Fruit fly (Drosophila melanogaster) whole organism, embryonic: ENCODE results near the gene CG18598.

Experiments used
- B-H2 ChIP-seq: fragments of 200-800 bp; sonication (Bioruptor generic); optimal IDR thresholded peaks from 2 replicates; lab custom pipeline; 2018; ENCODE audit warnings: missing biosample characterization, mild to moderate bottlenecking, missing genetic modification characterization
- Bdp1 ChIP-seq: fragments of 200-800 bp; sonication (Bioruptor generic); optimal IDR thresholded peaks from 3 replicates; lab custom pipeline; 2016; ENCODE audit warnings: missing biosample characterization, missing genetic modification characterization
- CG10209 ChIP-seq: fragments of 200-800 bp; sonication (Bioruptor generic); optimal IDR thresholded peaks from 3 replicates; lab custom pipeline; 2017; ENCODE audit warnings: missing biosample characterization, mild to moderate bottlenecking, missing genetic modification characterization, missing genetic modification reagents
- CG10462 ChIP-seq: fragments of 200-800 bp; sonication (Bioruptor generic); optimal IDR thresholded peaks from 2 replicates; lab custom pipeline; 2016; ENCODE audit warnings: missing biosample characterization, missing genetic modification characterization
- CG11504 ChIP-seq: fragments of 200-800 bp; sonication (Bioruptor generic); optimal IDR thresholded peaks from 3 replicates; lab custom pipeline; 2019; ENCODE audit warnings: missing biosample characterization, mild to moderate bottlenecking, missing genetic modification characterization, moderate library complexity
- CG15696 ChIP-seq: fragments of 200-800 bp; sonication (Bioruptor generic); optimal IDR thresholded peaks from 2 replicates; lab custom pipeline; 2019; ENCODE audit warnings: missing biosample characterization, mild to moderate bottlenecking, missing genetic modification characterization, moderate library complexity
- CG18619 ChIP-seq: fragments of 200-800 bp; sonication (Bioruptor generic); optimal IDR thresholded peaks from 3 replicates; lab custom pipeline; 2017; ENCODE audit warnings: missing biosample characterization, mild to moderate bottlenecking, missing genetic modification characterization
- CG2129 ChIP-seq: fragments of 200-800 bp; sonication (Bioruptor generic); IDR thresholded peaks from 2 replicates; pipeline ENCODE4 v1.3.6; 2022; ENCODE audit warnings: missing biosample characterization, missing genetic modification characterization; ENCODE audit not compliant: partially characterized antibody
- CG31365 ChIP-seq: fragments of 200-800 bp; sonication (Bioruptor generic); optimal IDR thresholded peaks from 2 replicates; lab custom pipeline; 2018; ENCODE audit warnings: missing biosample characterization, mild to moderate bottlenecking, missing genetic modification characterization
- CG3281 ChIP-seq: fragments of 200-800 bp; sonication (Bioruptor generic); optimal IDR thresholded peaks from 3 replicates; lab custom pipeline; 2017; ENCODE audit warnings: missing biosample characterization, mild to moderate bottlenecking, missing genetic modification characterization
- CG5245 ChIP-seq: fragments of 200-800 bp; sonication (Bioruptor generic); optimal IDR thresholded peaks from 3 replicates; lab custom pipeline; 2016; ENCODE audit warnings: missing biosample characterization, missing genetic modification characterization
- CG6175 ChIP-seq: fragments of 200-800 bp; sonication (Bioruptor generic); IDR thresholded peaks from 3 replicates; pipeline ENCODE4 v1.3.6; 2022; ENCODE audit warnings: missing biosample characterization, missing genetic modification characterization
- CG8359 ChIP-seq: fragments of 200-800 bp; sonication (Bioruptor generic); optimal IDR thresholded peaks from 2 replicates; lab custom pipeline; 2017; ENCODE audit warnings: missing biosample characterization, mild to moderate bottlenecking, missing genetic modification characterization, borderline replicate concordance
- CG9932 ChIP-seq: fragments of 200-800 bp; sonication (Bioruptor generic); IDR thresholded peaks from 2 replicates; pipeline ENCODE4 v1.3.6; 2022; ENCODE audit warnings: missing biosample characterization, missing genetic modification characterization
- D19B ChIP-seq: fragments of 200-800 bp; sonication (Bioruptor generic); optimal IDR thresholded peaks from 2 replicates; lab custom pipeline; 2017; ENCODE audit warnings: missing biosample characterization, mild to moderate bottlenecking, missing genetic modification characterization
- Dad ChIP-seq: fragments of 200-800 bp; sonication (Bioruptor generic); optimal IDR thresholded peaks from 3 replicates; lab custom pipeline; 2016; ENCODE audit warnings: missing biosample characterization, missing genetic modification characterization
- Dfd ChIP-seq, 2 experiments: fragments of >200 bp; optimal IDR thresholded peaks; 2 replicates each; lab custom pipeline; 2017; ENCODE audit warnings: missing biosample characterization in 2 of 2, missing genetic modification characterization in 2 of 2
- Dip3 ChIP-seq: fragments of 200-800 bp; sonication (Bioruptor generic); optimal IDR thresholded peaks from 3 replicates; lab custom pipeline; 2016; ENCODE audit warnings: missing biosample characterization, missing genetic modification characterization
- HHEX ChIP-seq: fragments of 200-800 bp; sonication (Bioruptor generic); optimal IDR thresholded peaks from 3 replicates; lab custom pipeline; 2017; ENCODE audit warnings: missing biosample characterization, mild to moderate bottlenecking, missing genetic modification characterization, missing genetic modification reagents
- Hmx ChIP-seq: fragments of 200-800 bp; sonication (Bioruptor generic); optimal IDR thresholded peaks from 2 replicates; lab custom pipeline; 2016; ENCODE audit warnings: missing biosample characterization, missing genetic modification characterization
- Lhr ChIP-seq: fragments of 200-800 bp; sonication (Bioruptor generic); optimal IDR thresholded peaks from 3 replicates; lab custom pipeline; 2017; ENCODE audit warnings: mild to moderate bottlenecking, missing biosample characterization, missing genetic modification reagents, missing genetic modification characterization
- Lim3 ChIP-seq: fragments of 200-800 bp; sonication (Bioruptor generic); IDR thresholded peaks from 2 replicates; pipeline ENCODE4 v1.3.6; 2022; ENCODE audit warnings: missing biosample characterization, missing genetic modification characterization
- MTF-1 ChIP-seq: fragments of 200-800 bp; sonication (Bioruptor generic); optimal IDR thresholded peaks from 2 replicates; lab custom pipeline; 2018; ENCODE audit warnings: missing biosample characterization, mild to moderate bottlenecking, missing genetic modification characterization, borderline replicate concordance
- NC2α ChIP-seq: fragments of 200-800 bp; sonication (Bioruptor generic); optimal IDR thresholded peaks from 2 replicates; lab custom pipeline; 2016; ENCODE audit warnings: missing biosample characterization, missing genetic modification characterization
- Oli ChIP-seq: fragments of 200-800 bp; sonication (Bioruptor generic); optimal IDR thresholded peaks from 2 replicates; lab custom pipeline; 2018; ENCODE audit warnings: missing biosample characterization, mild to moderate bottlenecking, missing genetic modification characterization, moderate library complexity
- Opbp ChIP-seq: fragments of 200-800 bp; sonication (Bioruptor generic); IDR thresholded peaks from 3 replicates; pipeline ENCODE4 v1.3.6; 2022; ENCODE audit warnings: missing biosample characterization, missing genetic modification characterization; ENCODE audit not compliant: partially characterized antibody
- Six4 ChIP-seq: fragments of 200-800 bp; sonication (Bioruptor generic); optimal IDR thresholded peaks from 2 replicates; lab custom pipeline; 2016; ENCODE audit warnings: missing biosample characterization, missing genetic modification characterization
- Sox100B ChIP-seq: fragments of 200-800 bp; sonication (Bioruptor generic); optimal IDR thresholded peaks from 3 replicates; lab custom pipeline; 2018; ENCODE audit warnings: missing biosample characterization, mild to moderate bottlenecking, missing genetic modification characterization
- Taf1 ChIP-seq: fragments of 200-800 bp; sonication (Bioruptor generic); IDR thresholded peaks from 2 replicates; pipeline ENCODE4 v1.3.6; 2022; ENCODE audit warnings: missing biosample characterization, missing genetic modification characterization
- crc ChIP-seq: fragments of 200-800 bp; sonication (Bioruptor generic); optimal IDR thresholded peaks from 2 replicates; lab custom pipeline; 2016; ENCODE audit warnings: missing biosample characterization, missing genetic modification characterization
- disco-r ChIP-seq: fragments of 200-800 bp; sonication (Bioruptor generic); optimal IDR thresholded peaks from 2 replicates; lab custom pipeline; 2016; ENCODE audit warnings: missing biosample characterization, missing genetic modification characterization
- dpn ChIP-seq, 2 experiments: fragments of 200-800 bp; sonication (Bioruptor generic); optimal IDR thresholded peaks; 3 replicates each; lab custom pipeline; 2016; ENCODE audit warnings: missing biosample characterization in 2 of 2, missing genetic modification characterization in 2 of 2
- ems ChIP-seq: fragments of 200-800 bp; sonication (Bioruptor generic); optimal IDR thresholded peaks from 3 replicates; lab custom pipeline; 2016; ENCODE audit warnings: missing biosample characterization, missing genetic modification characterization
- esg ChIP-seq: fragments of 200-800 bp; sonication (Bioruptor generic); conservative IDR thresholded peaks from 2 replicates; pipeline ENCODE4 v1.3.6; 2022; ENCODE audit warnings: missing biosample characterization, missing genetic modification characterization
- exex ChIP-seq: fragments of 200-800 bp; sonication (Bioruptor generic); optimal IDR thresholded peaks from 4 replicates; lab custom pipeline; 2018; ENCODE audit warnings: missing biosample characterization, mild to moderate bottlenecking, missing genetic modification characterization, moderate library complexity
- grau ChIP-seq: fragments of 200-800 bp; optimal IDR thresholded peaks from 3 replicates; lab custom pipeline; 2019; ENCODE audit warnings: missing biosample characterization, mild to moderate bottlenecking, missing genetic modification characterization, moderate library complexity
- jumu ChIP-seq: fragments of 200-800 bp; sonication (Bioruptor generic); optimal IDR thresholded peaks from 3 replicates; lab custom pipeline; 2016; ENCODE audit warnings: missing biosample characterization, missing genetic modification characterization
- kni ChIP-seq: fragments of 200-800 bp; sonication (Bioruptor generic); optimal IDR thresholded peaks from 3 replicates; lab custom pipeline; 2017; ENCODE audit warnings: mild to moderate bottlenecking, missing biosample characterization, missing genetic modification reagents, missing genetic modification characterization
- lola ChIP-seq, 3 experiments: fragments of >200 bp in 2 of 3; fragments of 200-800 bp in 1 of 3; sonication (Bioruptor generic) in 1 of 3; optimal IDR thresholded peaks; 2 replicates each; lab custom pipeline; 2017 to 2019; ENCODE audit warnings: missing biosample characterization in 3 of 3, missing genetic modification characterization in 3 of 3, mild to moderate bottlenecking in 1 of 3, moderate library complexity in 1 of 3
- luna ChIP-seq: fragments of 200-800 bp; sonication (Bioruptor generic); optimal IDR thresholded peaks from 2 replicates; lab custom pipeline; 2016; ENCODE audit warnings: missing biosample characterization, missing genetic modification characterization
- mld ChIP-seq: fragments of 200-800 bp; sonication (Bioruptor generic); IDR thresholded peaks from 3 replicates; pipeline ENCODE4 v1.3.6; 2022; ENCODE audit warnings: missing biosample characterization, missing genetic modification characterization; ENCODE audit not compliant: partially characterized antibody
- pfk ChIP-seq: fragments of 200-800 bp; sonication (Bioruptor generic); optimal IDR thresholded peaks from 2 replicates; lab custom pipeline; 2018; ENCODE audit warnings: missing biosample characterization, mild to moderate bottlenecking, missing genetic modification characterization, moderate library complexity
- phol ChIP-seq: fragments of 200-800 bp; sonication (Bioruptor generic); optimal IDR thresholded peaks from 3 replicates; lab custom pipeline; 2018; ENCODE audit warnings: missing biosample characterization, mild to moderate bottlenecking, missing genetic modification characterization, moderate library complexity
- ro ChIP-seq: fragments of 200-800 bp; sonication (Bioruptor generic); IDR thresholded peaks from 2 replicates; pipeline ENCODE4 v1.3.6; 2022; ENCODE audit warnings: missing biosample characterization, missing genetic modification characterization
- slou ChIP-seq: fragments of 200-800 bp; sonication (Bioruptor generic); optimal IDR thresholded peaks from 3 replicates; lab custom pipeline; 2016; ENCODE audit warnings: missing biosample characterization, missing genetic modification characterization
- sna ChIP-seq: fragments of 200-800 bp; sonication (Bioruptor generic); IDR thresholded peaks from 2 replicates; pipeline ENCODE4 v1.3.6; 2022; ENCODE audit warnings: missing biosample characterization, missing genetic modification characterization; ENCODE audit not compliant: partially characterized antibody
- stwl ChIP-seq: fragments of 200-800 bp; sonication (Bioruptor generic); optimal IDR thresholded peaks from 3 replicates; lab custom pipeline; 2018; ENCODE audit warnings: missing biosample characterization, mild to moderate bottlenecking, missing genetic modification characterization, moderate library complexity
- tx ChIP-seq: fragments of 200-800 bp; sonication (Bioruptor generic); optimal IDR thresholded peaks from 2 replicates; lab custom pipeline; 2016; ENCODE audit warnings: missing biosample characterization, missing genetic modification characterization
- unc-4 ChIP-seq: fragments of 200-800 bp; sonication (Bioruptor generic); IDR thresholded peaks from 2 replicates; pipeline ENCODE4 v1.3.6; 2022; ENCODE audit warnings: missing biosample characterization, missing genetic modification characterization; ENCODE audit not compliant: partially characterized antibody
- vfl ChIP-seq: fragments of 200-800 bp; sonication (Bioruptor generic); optimal IDR thresholded peaks from 2 replicates; lab custom pipeline; 2016; ENCODE audit warnings: missing biosample characterization, missing genetic modification characterization

CG18598 gene

dm6 chr3R:18298298-18298899, 47.5 kb downstream of the CG18598 start (continued):
- TF ChIP-seq jumu (GFP tag; lab: Kevin White, UChicago) (no peak), Lim3 (no peak), exex (no peak), CG10462 (GFP tag; lab: Kevin White, UChicago) (no peak), kni (GFP tag; lab: Kevin White, UChicago) (no peak), B-H2 (GFP tag; lab: Kevin White, UChicago) (peak; percentile 53), Opbp (GFP tag; lab: Robert Waterston, UW) (0 out of 3 replicates have a peak, but pooled peaks have one; percentile 18), CG11504 (tag; lab: Kevin White, UChicago) (no peak), Lhr (GFP tag; lab: Kevin White, UChicago) (no peak), disco-r (GFP tag; lab: Kevin White, UChicago) (no peak), slou (no peak), pfk (no peak), mld (GFP tag; lab: Robert Waterston, UW) (no peak), Bdp1 (no peak), NC2α (GFP tag; lab: Kevin White, UChicago) (no peak), CG3281 (peak; percentile 8), Hmx (GFP tag; lab: Kevin White, UChicago) (no peak), CG10209 (no peak), lola (GFP tag; optimal IDR thresholded peaks at IDR 0.05; lab: Kevin White, UChicago) (no peak), esg (GFP tag; lab: Robert Waterston, UW) (no peak), CG9932 (GFP tag; lab: Robert Waterston, UW) (peak; percentile 5; the same call in 1 of the 2 replicates), CG6175 (GFP tag; lab: Robert Waterston, UW) (0 out of 3 replicates have a peak, but pooled peaks have one; percentile 32), CG15696 (tag; lab: Kevin White, UChicago) (no peak), crc (no peak), CG2129 (GFP tag; lab: Robert Waterston, UW) (no peak), unc-4 (GFP tag; lab: Robert Waterston, UW) (no peak), D19B (GFP tag; lab: Kevin White, UChicago) (no peak), Dip3 (peak; percentile 18), Sox100B (GFP tag; lab: Kevin White, UChicago) (no peak), Dfd (GFP tag; optimal IDR thresholded peaks at IDR 0.05; lab: Kevin White, UChicago) (no peak), tx (GFP tag; lab: Kevin White, UChicago) (peak; percentile 17), Oli (tag; lab: Kevin White, UChicago) (no peak), ro (no peak), luna (GFP tag; lab: Kevin White, UChicago) (no peak), sna (GFP tag; lab: Robert Waterston, UW) (no peak), CG31365 (no peak), stwl (tag; lab: Kevin White, UChicago) (no peak), grau (tag; lab: Kevin White, UChicago) (no peak), Dad (GFP tag; lab: Kevin White, UChicago) (no peak), Six4 (GFP tag; lab: Kevin White, UChicago) (no peak), Taf1 (GFP tag; lab: Robert Waterston, UW) (no peak), ems (GFP tag; lab: Kevin White, UChicago) (peak; percentile 22), CG5245 (GFP tag; lab: Kevin White, UChicago) (no peak), vfl (GFP tag; lab: Kevin White, UChicago) (no peak), MTF-1 (no peak), CG8359 (GFP tag; lab: Kevin White, UChicago) (no peak), dpn (GFP tag; optimal IDR thresholded peaks at IDR 0.05; lab: Kevin White, UChicago) (no peak), phol (no peak), CG18619 (no peak), HHEX (no peak)
